Worm (Caenorhabditis elegans) whole organism, L4/young adult: ENCODE results near the gene Y34B4A.4.

Source experiments
- W03F9.2 ChIP-seq: fragments of 150-350 bp; optimal IDR thresholded peaks from 2 replicates; lab custom pipeline; 2014; ENCODE audit warnings: missing biosample characterization, missing genetic modification characterization
- dao-5 ChIP-seq: sonication (generic microtip); optimal IDR thresholded peaks from 2 replicates; lab custom pipeline; 2016; ENCODE audit warnings: missing genotype, missing genetic modification characterization, moderate library complexity, missing compliant biosample characterization
- him-1 ChIP-seq: sonication (generic microtip); optimal IDR thresholded peaks from 2 replicates; lab custom pipeline; 2016; ENCODE audit warnings: missing genotype, missing genetic modification reagents, missing genetic modification characterization, missing compliant biosample characterization

DNA sequence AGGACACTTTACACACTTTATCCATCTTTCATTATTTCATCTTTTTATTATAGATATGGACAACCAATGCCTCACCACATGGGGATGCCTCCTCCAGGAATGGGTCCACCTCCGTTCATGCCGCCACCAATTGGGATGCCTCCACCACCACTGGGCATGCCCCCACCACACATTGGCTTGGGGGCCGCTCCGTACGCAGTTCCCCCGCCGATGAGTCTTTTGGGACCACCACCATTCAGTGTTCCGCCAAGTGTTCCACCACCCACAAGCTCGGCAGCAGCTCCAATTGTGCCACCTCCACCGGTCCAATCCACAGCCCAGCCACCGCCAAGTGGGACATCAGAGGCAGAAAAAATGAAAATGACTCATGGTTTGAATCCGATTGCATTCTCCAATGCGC is 49.3 kb upstream of the Y34B4A.4 start:
- TF ChIP-seq W03F9.2 (tag; lab: Kevin White, UChicago) (no peak), him-1 (no peak), dao-5 (no peak)
